Worm (Caenorhabditis elegans) whole organism, L4/young adult: Measurements from ENCODE around the gene K12G11.6.

Experiments used
- W03F9.2 ChIP-seq: fragments of 150-350 bp; optimal IDR thresholded peaks from 2 replicates; lab custom pipeline; 2014; ENCODE audit warnings: missing biosample characterization, missing genetic modification characterization
- dao-5 ChIP-seq: sonication (generic microtip); optimal IDR thresholded peaks from 2 replicates; lab custom pipeline; 2016; ENCODE audit warnings: missing genotype, missing genetic modification characterization, moderate library complexity, missing compliant biosample characterization

DNA sequence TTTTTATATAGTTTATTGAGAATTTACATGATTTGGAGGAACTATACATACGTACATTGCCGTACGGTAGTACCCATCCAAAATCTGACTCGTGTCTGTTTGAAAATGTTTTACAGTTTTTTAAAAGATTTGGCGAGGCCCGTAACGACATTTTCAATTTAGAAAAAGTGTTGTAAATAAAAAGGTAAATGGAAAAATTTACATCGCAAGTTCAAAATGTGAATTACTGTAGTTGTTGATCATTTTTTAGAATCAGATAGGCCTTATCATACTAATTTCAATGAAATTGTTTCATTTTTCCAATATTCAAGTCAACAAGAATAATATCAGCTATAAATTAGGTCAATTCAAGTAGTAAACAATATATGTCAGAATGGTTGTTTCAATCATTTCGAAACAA is 31.3 kb upstream of the K12G11.6 start, which contains the start of gene R13H4.6:
- TF ChIP-seq dao-5 (tag; lab: Kevin White, UChicago) = no peak
- no peak for TF ChIP-seq W03F9.2 (tag; lab: Kevin White, UChicago)
